Fruit fly (Drosophila melanogaster) whole organism, embryonic: ENCODE results near the gene Adck5.
A peak's percentile ranks its signal among the peaks of the same experiment; 100 is the strongest.

Experiments
- CG10147 ChIP-seq: fragments of 200-800 bp; sonication (Bioruptor generic); optimal IDR thresholded peaks from 2 replicates; lab custom pipeline; 2019; ENCODE audit warnings: missing biosample characterization, mild to moderate bottlenecking, missing genetic modification characterization, moderate library complexity
- CG10431 ChIP-seq: fragments of 200-800 bp; sonication (Bioruptor generic); optimal IDR thresholded peaks from 3 replicates; lab custom pipeline; 2018; ENCODE audit warnings: missing biosample characterization, mild to moderate bottlenecking, missing genetic modification characterization
- CG10979 ChIP-seq: fragments of 200-800 bp; sonication (Bioruptor generic); optimal IDR thresholded peaks from 2 replicates; lab custom pipeline; 2018; ENCODE audit warnings: missing biosample characterization, mild to moderate bottlenecking, missing genetic modification characterization, moderate library complexity
- CG11560 ChIP-seq: fragments of 200-800 bp; sonication (Bioruptor generic); IDR thresholded peaks from 3 replicates; pipeline ENCODE4 v1.3.6; 2022; ENCODE audit warnings: missing biosample characterization, missing genetic modification characterization
- CG16813 ChIP-seq: fragments of 200-800 bp; sonication (Bioruptor generic); IDR thresholded peaks from 3 replicates; pipeline ENCODE4 v1.3.6; 2022; ENCODE audit warnings: missing biosample characterization, missing genetic modification characterization; ENCODE audit not compliant: partially characterized antibody
- CG17361 ChIP-seq: fragments of 200-800 bp; sonication (Bioruptor generic); IDR thresholded peaks from 3 replicates; pipeline ENCODE4 v1.3.6; 2022; ENCODE audit warnings: missing biosample characterization, missing genetic modification characterization
- CG17568 ChIP-seq: fragments of 200-800 bp; sonication (Bioruptor generic); optimal IDR thresholded peaks from 2 replicates; lab custom pipeline; 2018; ENCODE audit warnings: missing biosample characterization, mild to moderate bottlenecking, missing genetic modification characterization, moderate library complexity
- CG17802 ChIP-seq: fragments of 200-800 bp; sonication (Bioruptor generic); optimal IDR thresholded peaks from 2 replicates; lab custom pipeline; 2018; ENCODE audit warnings: missing biosample characterization, mild to moderate bottlenecking, missing genetic modification characterization, moderate library complexity
- CG2199 ChIP-seq: fragments of 200-800 bp; sonication (Bioruptor generic); IDR thresholded peaks from 3 replicates; pipeline ENCODE4 v1.3.6; 2022; ENCODE audit warnings: missing biosample characterization, missing genetic modification characterization
- CG2875 ChIP-seq: fragments of 200-800 bp; sonication (Bioruptor generic); optimal IDR thresholded peaks from 2 replicates; lab custom pipeline; 2017; ENCODE audit warnings: missing biosample characterization, mild to moderate bottlenecking, missing genetic modification characterization, missing genetic modification reagents
- CG31388 ChIP-seq: fragments of 200-800 bp; sonication (Bioruptor generic); optimal IDR thresholded peaks from 2 replicates; lab custom pipeline; 2016; ENCODE audit warnings: missing biosample characterization, missing genetic modification characterization
- CG3281 ChIP-seq: fragments of 200-800 bp; sonication (Bioruptor generic); optimal IDR thresholded peaks from 3 replicates; lab custom pipeline; 2017; ENCODE audit warnings: missing biosample characterization, mild to moderate bottlenecking, missing genetic modification characterization
- CG3995 ChIP-seq: fragments of 200-800 bp; sonication (Bioruptor generic); optimal IDR thresholded peaks from 3 replicates; lab custom pipeline; 2016; ENCODE audit warnings: missing biosample characterization, missing genetic modification characterization
- CG42726 ChIP-seq: fragments of 200-800 bp; sonication (Bioruptor generic); IDR thresholded peaks from 2 replicates; pipeline ENCODE4 v1.3.6; 2022; ENCODE audit warnings: missing biosample characterization, missing genetic modification characterization; ENCODE audit not compliant: partially characterized antibody
- CG6689 ChIP-seq: fragments of 200-800 bp; sonication (Bioruptor generic); IDR thresholded peaks from 2 replicates; pipeline ENCODE4 v1.3.6; 2022; ENCODE audit warnings: missing biosample characterization, missing genetic modification characterization
- CG6765 ChIP-seq: fragments of 200-800 bp; sonication (Bioruptor generic); optimal IDR thresholded peaks from 3 replicates; lab custom pipeline; 2017; ENCODE audit warnings: missing biosample characterization, mild to moderate bottlenecking, missing genetic modification characterization
- CG9876 ChIP-seq: fragments of 200-800 bp; sonication (Bioruptor generic); optimal IDR thresholded peaks from 2 replicates; lab custom pipeline; 2016; ENCODE audit warnings: missing biosample characterization, missing genetic modification characterization
- CkIIα-i1 ChIP-seq: fragments of 200-800 bp; sonication (Bioruptor generic); IDR thresholded peaks from 2 replicates; pipeline ENCODE4 v1.3.6; 2022; ENCODE audit warnings: missing biosample characterization, missing genetic modification characterization
- Doc2 ChIP-seq: fragments of 200-800 bp; sonication (Bioruptor generic); IDR thresholded peaks from 2 replicates; pipeline ENCODE4 v1.3.6; 2022; ENCODE audit warnings: missing biosample characterization, missing genetic modification characterization
- Fer2 ChIP-seq: fragments of 200-800 bp; sonication (Bioruptor generic); optimal IDR thresholded peaks from 2 replicates; lab custom pipeline; 2018; ENCODE audit warnings: missing biosample characterization, mild to moderate bottlenecking, missing genetic modification characterization, moderate library complexity
- Gsc ChIP-seq: fragments of 200-800 bp; sonication (Bioruptor generic); IDR thresholded peaks from 2 replicates; pipeline ENCODE4 v1.3.6; 2022; ENCODE audit warnings: missing biosample characterization, missing genetic modification characterization
- Kr ChIP-seq: fragments of 200-800 bp; sonication (Bioruptor generic); optimal IDR thresholded peaks from 2 replicates; lab custom pipeline; 2017; ENCODE audit warnings: missing biosample characterization, mild to moderate bottlenecking, missing genetic modification characterization
- Optix ChIP-seq: fragments of 200-800 bp; sonication (Bioruptor generic); IDR thresholded peaks from 3 replicates; pipeline ENCODE4 v1.3.6; 2022; ENCODE audit warnings: missing biosample characterization, missing genetic modification characterization
- Rx ChIP-seq: fragments of 200-800 bp; sonication (Bioruptor generic); IDR thresholded peaks from 2 replicates; pipeline ENCODE4 v1.3.6; 2022; ENCODE audit warnings: missing biosample characterization, missing genetic modification characterization
- Stat92E ChIP-seq, 3 experiments: fragments of >200 bp in 2 of 3; fragments of 200-800 bp in 1 of 3; sonication (Bioruptor generic) in 1 of 3; optimal IDR thresholded peaks; 2 replicates each; lab custom pipeline; 2017 to 2019; ENCODE audit warnings: missing biosample characterization in 3 of 3, missing genetic modification characterization in 3 of 3, mild to moderate bottlenecking in 1 of 3, moderate library complexity in 1 of 3
- Xbp1 ChIP-seq: fragments of 200-800 bp; sonication (Bioruptor generic); optimal IDR thresholded peaks from 3 replicates; lab custom pipeline; 2016; ENCODE audit warnings: missing biosample characterization, mild to moderate bottlenecking, missing genetic modification characterization
- ab ChIP-seq: fragments of 200-800 bp; sonication (Bioruptor generic); optimal IDR thresholded peaks from 2 replicates; lab custom pipeline; 2016; ENCODE audit warnings: missing biosample characterization, missing genetic modification characterization
- ac ChIP-seq: fragments of 200-800 bp; sonication (Bioruptor generic); optimal IDR thresholded peaks from 3 replicates; lab custom pipeline; 2017; ENCODE audit warnings: missing biosample characterization, mild to moderate bottlenecking, missing genetic modification characterization
- amos ChIP-seq: fragments of 200-800 bp; sonication (Bioruptor generic); IDR thresholded peaks from 2 replicates; pipeline ENCODE4 v1.3.6; 2022; ENCODE audit warnings: missing biosample characterization, missing genetic modification characterization; ENCODE audit not compliant: partially characterized antibody
- aop ChIP-seq: fragments of 200-800 bp; sonication (Bioruptor generic); IDR thresholded peaks from 2 replicates; pipeline ENCODE4 v1.3.6; 2022; ENCODE audit warnings: missing biosample characterization, missing genetic modification characterization
- bab2 ChIP-seq: fragments of 200-800 bp; sonication (Bioruptor generic); optimal IDR thresholded peaks from 2 replicates; lab custom pipeline; 2016; ENCODE audit warnings: missing biosample characterization, missing genetic modification characterization
- cg ChIP-seq: fragments of 200-800 bp; sonication (Bioruptor generic); optimal IDR thresholded peaks from 3 replicates; lab custom pipeline; 2019; ENCODE audit warnings: missing biosample characterization, mild to moderate bottlenecking, missing genetic modification characterization, moderate library complexity
- chinmo ChIP-seq: fragments of 200-800 bp; sonication (Bioruptor generic); IDR thresholded peaks from 4 replicates; pipeline ENCODE4 v1.3.6; 2022; ENCODE audit warnings: missing biosample characterization, missing genetic modification characterization; ENCODE audit not compliant: partially characterized antibody
- crol ChIP-seq: fragments of 200-800 bp; sonication (Bioruptor generic); IDR thresholded peaks from 2 replicates; pipeline ENCODE4 v1.3.6; 2022; ENCODE audit warnings: missing biosample characterization, missing genetic modification characterization
- da ChIP-seq: fragments of 200-800 bp; sonication (Bioruptor generic); optimal IDR thresholded peaks from 2 replicates; lab custom pipeline; 2016; ENCODE audit warnings: missing biosample characterization, missing genetic modification characterization
- dmrt99B ChIP-seq: fragments of 200-800 bp; sonication (Bioruptor generic); optimal IDR thresholded peaks from 2 replicates; lab custom pipeline; 2018; ENCODE audit warnings: missing biosample characterization, mild to moderate bottlenecking, missing genetic modification characterization, moderate library complexity
- gt ChIP-seq: fragments of 200-800 bp; sonication (Bioruptor generic); IDR thresholded peaks from 2 replicates; pipeline ENCODE4 v1.3.6; 2022; ENCODE audit warnings: missing biosample characterization, missing genetic modification characterization
- ham ChIP-seq: fragments of 200-800 bp; sonication (Bioruptor generic); IDR thresholded peaks from 2 replicates; pipeline ENCODE4 v1.3.6; 2022; ENCODE audit warnings: missing biosample characterization, missing genetic modification characterization
- jumu ChIP-seq: fragments of 200-800 bp; sonication (Bioruptor generic); optimal IDR thresholded peaks from 3 replicates; lab custom pipeline; 2016; ENCODE audit warnings: missing biosample characterization, missing genetic modification characterization
- kay ChIP-seq: fragments of 200-800 bp; sonication (Bioruptor generic); optimal IDR thresholded peaks from 2 replicates; lab custom pipeline; 2016; ENCODE audit warnings: missing biosample characterization, missing genetic modification characterization
- kni ChIP-seq: fragments of 200-800 bp; sonication (Bioruptor generic); optimal IDR thresholded peaks from 3 replicates; lab custom pipeline; 2017; ENCODE audit warnings: mild to moderate bottlenecking, missing biosample characterization, missing genetic modification reagents, missing genetic modification characterization
- maf-S ChIP-seq: fragments of 200-800 bp; sonication (Bioruptor generic); optimal IDR thresholded peaks from 2 replicates; lab custom pipeline; 2016; ENCODE audit warnings: missing biosample characterization, missing genetic modification characterization
- mld ChIP-seq: fragments of 200-800 bp; sonication (Bioruptor generic); IDR thresholded peaks from 3 replicates; pipeline ENCODE4 v1.3.6; 2022; ENCODE audit warnings: missing biosample characterization, missing genetic modification characterization; ENCODE audit not compliant: partially characterized antibody
- nmo ChIP-seq: fragments of 200-800 bp; sonication (Bioruptor generic); optimal IDR thresholded peaks from 2 replicates; lab custom pipeline; 2018; ENCODE audit warnings: missing biosample characterization, mild to moderate bottlenecking, missing genetic modification characterization, moderate library complexity
- sr ChIP-seq: fragments of 200-800 bp; sonication (Bioruptor generic); IDR thresholded peaks from 3 replicates; pipeline ENCODE4 v1.3.6; 2022; ENCODE audit warnings: missing biosample characterization, missing genetic modification characterization
- ssp ChIP-seq: fragments of 200-800 bp; sonication (Bioruptor generic); IDR thresholded peaks from 2 replicates; pipeline ENCODE4 v1.3.6; 2022; ENCODE audit warnings: missing biosample characterization, missing genetic modification characterization
- sug ChIP-seq: fragments of 200-800 bp; optimal IDR thresholded peaks from 2 replicates; lab custom pipeline; 2019; ENCODE audit warnings: missing biosample characterization, mild to moderate bottlenecking, missing genetic modification characterization, moderate library complexity
- trem ChIP-seq: fragments of 200-800 bp; optimal IDR thresholded peaks from 3 replicates; lab custom pipeline; 2019; ENCODE audit warnings: missing biosample characterization, mild to moderate bottlenecking, missing genetic modification characterization, moderate library complexity
- tup ChIP-seq: fragments of 200-800 bp; sonication (Bioruptor generic); optimal IDR thresholded peaks from 2 replicates; lab custom pipeline; 2016; ENCODE audit warnings: missing biosample characterization, mild to moderate bottlenecking, missing genetic modification characterization, moderate library complexity
- tx ChIP-seq: fragments of 200-800 bp; sonication (Bioruptor generic); optimal IDR thresholded peaks from 2 replicates; lab custom pipeline; 2016; ENCODE audit warnings: missing biosample characterization, missing genetic modification characterization
- zf30C ChIP-seq: fragments of 200-800 bp; sonication (Bioruptor generic); optimal IDR thresholded peaks from 3 replicates; lab custom pipeline; 2018; ENCODE audit warnings: missing biosample characterization, mild to moderate bottlenecking, missing genetic modification characterization

Adck5 gene

DNA sequence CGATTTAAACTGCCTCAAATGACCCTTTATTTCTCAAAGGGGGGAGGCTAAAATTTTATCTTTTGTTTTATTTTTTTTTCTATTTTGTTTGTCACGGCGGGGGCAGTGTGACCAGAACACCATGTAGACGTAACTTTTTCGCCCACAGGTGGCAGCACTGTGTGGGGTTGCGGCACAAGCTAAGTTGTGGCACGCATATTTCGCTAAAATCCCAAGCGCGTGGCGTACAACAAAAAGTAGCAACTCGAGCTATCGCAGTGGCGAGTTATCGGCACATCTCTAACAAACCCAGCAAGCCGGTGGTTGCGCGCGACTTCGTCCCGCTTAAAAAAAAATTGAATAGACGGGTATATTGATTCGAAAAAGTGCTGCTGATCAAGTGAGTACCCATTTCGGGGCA lies 46.5 kb upstream of the Adck5 start, which contains the start of the genes Ufd1 and NaPi-III (continued):
- TF ChIP-seq CG16813 (GFP tag; lab: Robert Waterston, UW) (peak; percentile 84), gt (GFP tag; lab: Robert Waterston, UW) (no peak), crol (no peak), zf30C (GFP tag; lab: Kevin White, UChicago) (peak; percentile 26), CG42726 (peak; percentile 90), ham (GFP tag; lab: Robert Waterston, UW) (no peak), mld (GFP tag; lab: Robert Waterston, UW) (no peak), Xbp1 (peak; percentile 40), ac (no peak), Optix (GFP tag; lab: Robert Waterston, UW) (no peak), CG6689 (GFP tag; lab: Robert Waterston, UW) (no peak), kni (GFP tag; lab: Kevin White, UChicago) (no peak), tup (GFP tag; lab: Kevin White, UChicago) (no peak), CG2875 (no peak), kay (GFP tag; lab: Kevin White, UChicago) (peak; percentile 15), sr (GFP tag; lab: Robert Waterston, UW) (no peak), CkIIα-i1 (GFP tag; lab: Robert Waterston, UW) (no peak), amos (peak; percentile 90), cg (GFP tag; lab: Kevin White, UChicago) (no peak), Doc2 (GFP tag; lab: Robert Waterston, UW) (no peak), ssp (GFP tag; lab: Robert Waterston, UW) (no peak), bab2 (GFP tag; lab: Kevin White, UChicago) (peak; percentile 14), sug (tag; lab: Kevin White, UChicago) (peak; percentile 63), CG3995 (GFP tag; lab: Kevin White, UChicago) (peak; percentile 26), CG3281 (GFP tag; lab: Kevin White, UChicago) (no peak), tx (peak; percentile 41), trem (tag; lab: Kevin White, UChicago) (peak; percentile 86), Gsc (GFP tag; lab: Robert Waterston, UW) (no peak), CG9876 (GFP tag; lab: Kevin White, UChicago) (peak; percentile 47), CG10147 (GFP tag; lab: Kevin White, UChicago) (no peak), CG31388 (GFP tag; lab: Kevin White, UChicago) (no peak), CG17568 (no peak), Kr (GFP tag; lab: Kevin White, UChicago) (no peak), CG10979 (tag; lab: Kevin White, UChicago) (no peak), CG10431 (peak; percentile 13), CG17802 (tag; lab: Kevin White, UChicago) (no peak), CG17361 (GFP tag; lab: Robert Waterston, UW) (no peak), CG11560 (tag; lab: Robert Waterston, UW) (peak; percentile 78), ab (no peak), aop (GFP tag; lab: Robert Waterston, UW) (no peak), CG2199 (no peak), maf-S (peak; percentile 35), nmo (peak; percentile 74), jumu (GFP tag; lab: Kevin White, UChicago) (peak; percentile 79), Stat92E (GFP tag; optimal IDR thresholded peaks at IDR 0.05; lab: Kevin White, UChicago) (peak in 1 of 3 experiments; percentile 80), chinmo (GFP tag; lab: Robert Waterston, UW) (peak; percentile 73; the same call in 1 of the 4 replicates), Fer2 (tag; lab: Kevin White, UChicago) (no peak), da (peak; percentile 39), CG6765 (GFP tag; lab: Kevin White, UChicago) (no peak), dmrt99B (tag; lab: Kevin White, UChicago) (no peak), Rx (GFP tag; lab: Robert Waterston, UW) (no peak)
